Fruit fly (Drosophila melanogaster): Measurements from ENCODE around the gene CG42556.
A peak's percentile ranks its signal among the peaks of the same experiment; 100 is the strongest.

CG42556 gene

dm6 chr2L:16909290-16909689 is 19.6 kb downstream of the CG42556 start:
- no peak for TF ChIP-seq pan (optimal IDR thresholded peaks at IDR 0.05)
- no peak for TF ChIP-seq psq (GFP tag; optimal IDR thresholded peaks at IDR 0.05)
- TF ChIP-seq sage (GFP tag; optimal IDR thresholded peaks at IDR 0.05): no peak
- no peak for TF ChIP-seq rgr (GFP tag; optimal IDR thresholded peaks at IDR 0.05)
- TF ChIP-seq Abd-B (GFP tag; optimal IDR thresholded peaks at IDR 0.05): no peak
- no peak for TF ChIP-seq HLH106 (tag; optimal IDR thresholded peaks at IDR 0.05)
- no peak for TF ChIP-seq dmrt93B (GFP tag; optimal IDR thresholded peaks at IDR 0.05)
- TF ChIP-seq Dfd (GFP tag; optimal IDR thresholded peaks at IDR 0.05): no peak
- TF ChIP-seq ey (GFP tag; optimal IDR thresholded peaks at IDR 0.05): no peak
- no peak for TF ChIP-seq CG9705 (GFP tag; optimal IDR thresholded peaks at IDR 0.05)
- TF ChIP-seq Hr78 (GFP tag; optimal IDR thresholded peaks at IDR 0.05): no peak
- TF ChIP-seq Myc (optimal IDR thresholded peaks at IDR 0.05): no peak
- no peak for TF ChIP-seq Vsx2 (GFP tag; optimal IDR thresholded peaks at IDR 0.05; ENCODE audit: partially characterized antibody)
- no peak for TF ChIP-seq Sp1 (GFP tag; optimal IDR thresholded peaks at IDR 0.05)
- no peak for TF ChIP-seq Jra (GFP tag; optimal IDR thresholded peaks at IDR 0.05)
- no peak for TF ChIP-seq brk (GFP tag; optimal IDR thresholded peaks at IDR 0.05)
- no peak for TF ChIP-seq tai (GFP tag; optimal IDR thresholded peaks at IDR 0.05)

- TF ChIP-seq Myc (optimal IDR thresholded peaks at IDR 0.05) (no peak), Hr83 (GFP tag; optimal IDR thresholded peaks at IDR 0.05; ENCODE audit: poor library complexity, severe bottlenecking) (peak; percentile 32)
Observed at dm6 chr2L:16910177-16910576, 20.5 kb downstream of the CG42556 start, which contains the start of gene ApepP. Gene ApepP, minus strand, starts transcription at chr2L:16910418.

dm6 chr2L:16921825-16922224 is 32.1 kb downstream of the CG42556 start:
- no peak for TF ChIP-seq pan (optimal IDR thresholded peaks at IDR 0.05)
- TF ChIP-seq HLH106 (tag; optimal IDR thresholded peaks at IDR 0.05): no peak
- no peak for TF ChIP-seq fru (GFP tag; optimal IDR thresholded peaks at IDR 0.05)
- TF ChIP-seq rgr (GFP tag; optimal IDR thresholded peaks at IDR 0.05): no peak
- TF ChIP-seq CrebA (GFP tag; optimal IDR thresholded peaks at IDR 0.05; ENCODE audit: borderline replicate concordance): no peak
- TF ChIP-seq dl (GFP tag; optimal IDR thresholded peaks at IDR 0.05; ENCODE audit: insufficient read depth in 1 of 2, partially characterized antibody in 2 of 2): no peak
- no peak for TF ChIP-seq dsf (GFP tag; optimal IDR thresholded peaks at IDR 0.05; ENCODE audit: borderline replicate concordance)
- no peak for TF ChIP-seq jim (GFP tag; optimal IDR thresholded peaks at IDR 0.05)
- TF ChIP-seq lola (GFP tag; optimal IDR thresholded peaks at IDR 0.05): no peak
- no peak for TF ChIP-seq usp (GFP tag; optimal IDR thresholded peaks at IDR 0.05)
- TF ChIP-seq ey (GFP tag; optimal IDR thresholded peaks at IDR 0.05): no peak
- no peak for TF ChIP-seq GATAd (GFP tag; optimal IDR thresholded peaks at IDR 0.05)
- no peak for TF ChIP-seq br (GFP tag; optimal IDR thresholded peaks at IDR 0.05)
- no peak for TF ChIP-seq dmrt93B (GFP tag; optimal IDR thresholded peaks at IDR 0.05)
- TF ChIP-seq Vsx2 (GFP tag; optimal IDR thresholded peaks at IDR 0.05; ENCODE audit: partially characterized antibody): no peak
- no peak for TF ChIP-seq woc (GFP tag; optimal IDR thresholded peaks at IDR 0.05)
- TF ChIP-seq Hr83 (GFP tag; optimal IDR thresholded peaks at IDR 0.05; ENCODE audit: poor library complexity, severe bottlenecking): no peak
- TF ChIP-seq tai (GFP tag; optimal IDR thresholded peaks at IDR 0.05): no peak
